Fruit fly (Drosophila melanogaster) whole organism, embryonic: ENCODE measurements around the gene MP1.

Experiments
- Aef1 ChIP-seq: fragments of 200-800 bp; sonication (Bioruptor generic); IDR thresholded peaks from 3 replicates; pipeline ENCODE4 v1.3.6; 2022; ENCODE audit warnings: missing biosample characterization, missing genetic modification characterization
- Atf-2 ChIP-seq: fragments of 200-800 bp; sonication (Bioruptor generic); optimal IDR thresholded peaks from 2 replicates; lab custom pipeline; 2016; ENCODE audit warnings: missing biosample characterization, missing genetic modification characterization
- Bgb ChIP-seq: fragments of 200-800 bp; sonication (Bioruptor generic); IDR thresholded peaks from 2 replicates; pipeline ENCODE4 v1.3.6; 2022; ENCODE audit warnings: missing biosample characterization, missing genetic modification characterization; ENCODE audit not compliant: partially characterized antibody
- BtbVII ChIP-seq: fragments of 200-800 bp; sonication (Bioruptor generic); optimal IDR thresholded peaks from 3 replicates; lab custom pipeline; 2017; ENCODE audit warnings: missing biosample characterization, mild to moderate bottlenecking, missing genetic modification characterization
- Bteb2 ChIP-seq: fragments of 200-800 bp; sonication (Bioruptor generic); optimal IDR thresholded peaks from 2 replicates; lab custom pipeline; 2016; ENCODE audit warnings: missing biosample characterization, missing genetic modification characterization
- CG10366 ChIP-seq: fragments of 200-800 bp; sonication (Bioruptor generic); IDR thresholded peaks from 2 replicates; pipeline ENCODE4 v1.3.6; 2022; ENCODE audit warnings: missing biosample characterization, missing genetic modification characterization
- CG11560 ChIP-seq: fragments of 200-800 bp; sonication (Bioruptor generic); IDR thresholded peaks from 3 replicates; pipeline ENCODE4 v1.3.6; 2022; ENCODE audit warnings: missing biosample characterization, missing genetic modification characterization
- CG1233 ChIP-seq: fragments of 200-800 bp; sonication (Bioruptor generic); optimal IDR thresholded peaks from 4 replicates; lab custom pipeline; 2018; ENCODE audit warnings: missing biosample characterization, mild to moderate bottlenecking, missing genetic modification characterization
- CG13775 ChIP-seq: fragments of 200-800 bp; sonication (Bioruptor generic); optimal IDR thresholded peaks from 3 replicates; lab custom pipeline; 2017; ENCODE audit warnings: missing biosample characterization, mild to moderate bottlenecking, missing genetic modification characterization
- CG13894 ChIP-seq: fragments of 200-800 bp; sonication (Bioruptor generic); optimal IDR thresholded peaks from 3 replicates; lab custom pipeline; 2018; ENCODE audit warnings: missing biosample characterization, mild to moderate bottlenecking, missing genetic modification characterization, moderate library complexity
- CG15269 ChIP-seq: fragments of 200-800 bp; sonication (Bioruptor generic); optimal IDR thresholded peaks from 2 replicates; lab custom pipeline; 2018; ENCODE audit warnings: missing biosample characterization, mild to moderate bottlenecking, missing genetic modification characterization, moderate library complexity
- CG2129 ChIP-seq: fragments of 200-800 bp; sonication (Bioruptor generic); IDR thresholded peaks from 2 replicates; pipeline ENCODE4 v1.3.6; 2022; ENCODE audit warnings: missing biosample characterization, missing genetic modification characterization; ENCODE audit not compliant: partially characterized antibody
- CG32767 ChIP-seq: fragments of 200-800 bp; sonication (Bioruptor generic); IDR thresholded peaks from 2 replicates; pipeline ENCODE4 v1.3.6; 2022; ENCODE audit warnings: missing biosample characterization, missing genetic modification characterization
- CG4282 ChIP-seq: fragments of 200-800 bp; sonication (Bioruptor generic); optimal IDR thresholded peaks from 2 replicates; lab custom pipeline; 2016; ENCODE audit warnings: missing biosample characterization, missing genetic modification characterization
- CG6254 ChIP-seq: fragments of 200-800 bp; sonication (Bioruptor generic); optimal IDR thresholded peaks from 3 replicates; lab custom pipeline; 2017; ENCODE audit warnings: mild to moderate bottlenecking, missing biosample characterization, missing genetic modification reagents, missing genetic modification characterization
- CG6689 ChIP-seq: fragments of 200-800 bp; sonication (Bioruptor generic); IDR thresholded peaks from 2 replicates; pipeline ENCODE4 v1.3.6; 2022; ENCODE audit warnings: missing biosample characterization, missing genetic modification characterization
- CG6813 ChIP-seq: fragments of 200-800 bp; sonication (Bioruptor generic); optimal IDR thresholded peaks from 2 replicates; lab custom pipeline; 2017; ENCODE audit warnings: missing biosample characterization, missing genetic modification characterization, mild to moderate bottlenecking, moderate library complexity, missing genetic modification reagents
- CG7928 ChIP-seq: fragments of 200-800 bp; sonication (Bioruptor generic); optimal IDR thresholded peaks from 2 replicates; lab custom pipeline; 2017; ENCODE audit warnings: missing biosample characterization, mild to moderate bottlenecking, missing genetic modification characterization
- CG7963 ChIP-seq: fragments of 200-800 bp; sonication (Bioruptor generic); IDR thresholded peaks from 3 replicates; pipeline ENCODE4 v1.3.6; 2022; ENCODE audit warnings: missing biosample characterization, missing genetic modification characterization; ENCODE audit not compliant: partially characterized antibody
- CG7987 ChIP-seq: fragments of 200-800 bp; sonication (Bioruptor generic); optimal IDR thresholded peaks from 2 replicates; lab custom pipeline; 2018; ENCODE audit warnings: missing biosample characterization, mild to moderate bottlenecking, missing genetic modification characterization, moderate library complexity
- CG8388 ChIP-seq: fragments of 200-800 bp; sonication (Bioruptor generic); optimal IDR thresholded peaks from 2 replicates; lab custom pipeline; 2019; ENCODE audit warnings: missing biosample characterization, mild to moderate bottlenecking, missing genetic modification characterization, moderate library complexity
- CG8924 ChIP-seq: fragments of 200-800 bp; optimal IDR thresholded peaks from 3 replicates; lab custom pipeline; 2019; ENCODE audit warnings: missing biosample characterization, mild to moderate bottlenecking, missing genetic modification characterization, moderate library complexity
- Doc3 ChIP-seq: fragments of 200-800 bp; sonication (Bioruptor generic); IDR thresholded peaks from 3 replicates; pipeline ENCODE4 v1.3.6; 2022; ENCODE audit warnings: missing biosample characterization, missing genetic modification characterization; ENCODE audit not compliant: partially characterized antibody
- Elba2 ChIP-seq: fragments of 200-800 bp; sonication (Bioruptor generic); optimal IDR thresholded peaks from 3 replicates; lab custom pipeline; 2016; ENCODE audit warnings: missing biosample characterization, missing genetic modification characterization
- Hmx ChIP-seq: fragments of 200-800 bp; sonication (Bioruptor generic); optimal IDR thresholded peaks from 2 replicates; lab custom pipeline; 2016; ENCODE audit warnings: missing biosample characterization, missing genetic modification characterization
- Lpt ChIP-seq: fragments of >200 bp; optimal IDR thresholded peaks from 2 replicates; lab custom pipeline; 2018; ENCODE audit warnings: missing biosample characterization, missing genetic modification characterization
- Med ChIP-seq: fragments of 200-800 bp; sonication (Bioruptor generic); peaks from one replicate; lab custom pipeline; 2016; ENCODE audit warnings: missing biosample characterization, missing genetic modification characterization, mild to moderate bottlenecking, inconsistent platforms, moderate library complexity
- Nf-YB ChIP-seq: fragments of 200-800 bp; sonication (Bioruptor generic); optimal IDR thresholded peaks from 3 replicates; lab custom pipeline; 2019; ENCODE audit warnings: missing biosample characterization, mild to moderate bottlenecking, missing genetic modification characterization, moderate library complexity
- Oaz ChIP-seq: fragments of 200-800 bp; sonication (Bioruptor generic); IDR thresholded peaks from 2 replicates; pipeline ENCODE4 v1.3.6; 2022; ENCODE audit warnings: missing biosample characterization, missing genetic modification characterization
- Pdp1 ChIP-seq, 2 experiments: fragments of 200-800 bp; sonication (Bioruptor generic); optimal IDR thresholded peaks; 3 replicates each; lab custom pipeline; 2016; ENCODE audit warnings: missing biosample characterization in 2 of 2, missing genetic modification characterization in 2 of 2, mild to moderate bottlenecking in 1 of 2, moderate library complexity in 1 of 2
- Side ChIP-seq: fragments of 200-800 bp; sonication (Bioruptor generic); optimal IDR thresholded peaks from 2 replicates; lab custom pipeline; 2016; ENCODE audit warnings: missing biosample characterization, missing genetic modification characterization
- Sry-β ChIP-seq: fragments of 200-800 bp; sonication (Bioruptor generic); optimal IDR thresholded peaks from 2 replicates; lab custom pipeline; 2018; ENCODE audit warnings: missing biosample characterization, mild to moderate bottlenecking, missing genetic modification characterization, moderate library complexity
- Sry-δ ChIP-seq: fragments of 200-800 bp; sonication (Bioruptor generic); optimal IDR thresholded peaks from 2 replicates; lab custom pipeline; 2016; ENCODE audit warnings: missing biosample characterization, missing genetic modification characterization
- Trl ChIP-seq, 3 experiments: fragments of >200 bp in 2 of 3; fragments of 200-800 bp in 1 of 3; sonication (Bioruptor generic) in 1 of 3; optimal IDR thresholded peaks; 2 replicates in 1 of 3; 3 replicates in 2 of 3; lab custom pipeline; 2016 to 2017; ENCODE audit warnings: missing biosample characterization in 1 of 3, missing genetic modification characterization in 1 of 3
- YL-1 ChIP-seq: fragments of 200-800 bp; sonication (Bioruptor generic); optimal IDR thresholded peaks from 3 replicates; lab custom pipeline; 2017; ENCODE audit warnings: missing biosample characterization, mild to moderate bottlenecking, missing genetic modification characterization
- chinmo ChIP-seq: fragments of 200-800 bp; sonication (Bioruptor generic); IDR thresholded peaks from 4 replicates; pipeline ENCODE4 v1.3.6; 2022; ENCODE audit warnings: missing biosample characterization, missing genetic modification characterization; ENCODE audit not compliant: partially characterized antibody
- ci ChIP-seq: fragments of 200-800 bp; sonication (Bioruptor generic); IDR thresholded peaks from 3 replicates; pipeline ENCODE4 v1.3.6; 2022; ENCODE audit warnings: missing biosample characterization, missing genetic modification characterization
- crol ChIP-seq: fragments of 200-800 bp; sonication (Bioruptor generic); IDR thresholded peaks from 2 replicates; pipeline ENCODE4 v1.3.6; 2022; ENCODE audit warnings: missing biosample characterization, missing genetic modification characterization
- disco-r ChIP-seq: fragments of 200-800 bp; sonication (Bioruptor generic); optimal IDR thresholded peaks from 2 replicates; lab custom pipeline; 2016; ENCODE audit warnings: missing biosample characterization, missing genetic modification characterization
- dmrt11E ChIP-seq: fragments of 200-800 bp; sonication (Bioruptor generic); optimal IDR thresholded peaks from 3 replicates; lab custom pipeline; 2018; ENCODE audit warnings: missing biosample characterization, mild to moderate bottlenecking, missing genetic modification characterization, moderate library complexity
- fu2 ChIP-seq: fragments of 200-800 bp; sonication (Bioruptor generic); optimal IDR thresholded peaks from 2 replicates; lab custom pipeline; 2016; ENCODE audit warnings: missing biosample characterization, missing genetic modification characterization
- hb ChIP-seq: fragments of 200-800 bp; sonication (Bioruptor generic); IDR thresholded peaks from 3 replicates; pipeline ENCODE4 v1.3.6; 2022; ENCODE audit warnings: missing biosample characterization, missing genetic modification characterization; ENCODE audit not compliant: partially characterized antibody
- knrl ChIP-seq: fragments of 200-800 bp; sonication (Bioruptor generic); IDR thresholded peaks from 3 replicates; pipeline ENCODE4 v1.3.6; 2022; ENCODE audit warnings: missing biosample characterization, missing genetic modification characterization; ENCODE audit not compliant: partially characterized antibody
- mam ChIP-seq: fragments of 200-800 bp; sonication (Bioruptor generic); optimal IDR thresholded peaks from 3 replicates; lab custom pipeline; 2016; ENCODE audit warnings: missing biosample characterization, missing genetic modification characterization
- schlank ChIP-seq: fragments of 200-800 bp; sonication (Bioruptor generic); optimal IDR thresholded peaks from 2 replicates; lab custom pipeline; 2018; ENCODE audit warnings: missing biosample characterization, mild to moderate bottlenecking, missing genetic modification characterization
- sens ChIP-seq: fragments of 200-800 bp; sonication (Bioruptor generic); peaks from one replicate; lab custom pipeline; 2016; ENCODE audit warnings: missing biosample characterization, missing genetic modification characterization
- sisA ChIP-seq: fragments of 200-800 bp; sonication (Bioruptor generic); IDR thresholded peaks from 2 replicates; pipeline ENCODE4 v1.3.6; 2022; ENCODE audit warnings: missing biosample characterization, missing genetic modification characterization
- ssp ChIP-seq: fragments of 200-800 bp; sonication (Bioruptor generic); IDR thresholded peaks from 2 replicates; pipeline ENCODE4 v1.3.6; 2022; ENCODE audit warnings: missing biosample characterization, missing genetic modification characterization
- unc-4 ChIP-seq: fragments of 200-800 bp; sonication (Bioruptor generic); IDR thresholded peaks from 2 replicates; pipeline ENCODE4 v1.3.6; 2022; ENCODE audit warnings: missing biosample characterization, missing genetic modification characterization; ENCODE audit not compliant: partially characterized antibody
- vvl ChIP-seq: fragments of 200-800 bp; sonication (Bioruptor generic); IDR thresholded peaks from 2 replicates; pipeline ENCODE4 v1.3.6; 2022; ENCODE audit warnings: missing biosample characterization, missing genetic modification characterization
- wor ChIP-seq: fragments of 200-800 bp; sonication (Bioruptor generic); IDR thresholded peaks from 2 replicates; pipeline ENCODE4 v1.3.6; 2022; ENCODE audit warnings: missing biosample characterization, missing genetic modification characterization

MP1 gene

DNA sequence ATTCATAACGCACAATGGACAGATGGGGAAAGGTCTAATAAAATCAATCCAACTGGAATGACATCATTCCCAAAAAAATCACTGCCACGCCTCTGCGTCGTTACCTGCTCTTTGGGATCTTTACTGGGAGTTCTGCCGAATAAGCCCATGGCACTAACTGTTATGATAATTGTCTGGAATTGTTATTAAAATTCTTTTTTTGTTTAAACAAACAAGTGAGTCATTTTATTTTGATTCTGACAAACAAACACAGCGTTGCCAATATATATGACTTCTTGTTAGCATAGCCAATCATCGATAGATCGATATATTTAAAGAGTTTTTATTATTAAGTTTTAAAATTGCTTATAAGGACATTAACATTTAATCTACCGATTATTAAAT is 3.0 kb downstream of the MP1 start, which contains the start of gene Vps24 (continued):
- TF ChIP-seq Med (GFP tag; lab: Kevin White, UChicago) (no peak), Bgb (peak; percentile 37; the same call in 1 of the 2 replicates), Sry-δ (peak; percentile 0), dmrt11E (no peak), Sry-β (GFP tag; lab: Kevin White, UChicago) (no peak), Trl (optimal IDR thresholded peaks at IDR 0.05; lab: Kevin White, UChicago) (no peak), Trl (GFP tag; optimal IDR thresholded peaks at IDR 0.05; lab: Kevin White, UChicago) (no peak), Nf-YB (GFP tag; lab: Kevin White, UChicago) (no peak), CG7928 (no peak), Side (no peak), CG2129 (GFP tag; lab: Robert Waterston, UW) (peak; percentile 30; the same call in 1 of the 2 replicates), ci (no peak), CG11560 (tag; lab: Robert Waterston, UW) (no peak), vvl (no peak), disco-r (GFP tag; lab: Kevin White, UChicago) (no peak), CG1233 (no peak), crol (no peak), mam (GFP tag; lab: Kevin White, UChicago) (no peak), wor (GFP tag; lab: Robert Waterston, UW) (no peak), chinmo (GFP tag; lab: Robert Waterston, UW) (no peak), CG6254 (no peak), CG13775 (no peak), CG6813 (GFP tag; lab: Kevin White, UChicago) (no peak), fu2 (GFP tag; lab: Kevin White, UChicago) (no peak), hb (GFP tag; lab: Robert Waterston, UW) (no peak), sens (GFP tag; lab: Kevin White, UChicago) (peak; percentile 67), knrl (GFP tag; lab: Robert Waterston, UW) (peak; percentile 53; the same call in 2 of the 3 replicates), CG8924 (tag; lab: Kevin White, UChicago) (no peak), Atf-2 (GFP tag; lab: Kevin White, UChicago) (no peak), CG7963 (GFP tag; lab: Robert Waterston, UW) (no peak), BtbVII (GFP tag; lab: Kevin White, UChicago) (no peak), CG6689 (GFP tag; lab: Robert Waterston, UW) (no peak), CG32767 (no peak), Doc3 (GFP tag; lab: Robert Waterston, UW) (peak; percentile 52), CG10366 (GFP tag; lab: Robert Waterston, UW) (no peak), unc-4 (GFP tag; lab: Robert Waterston, UW) (0 out of 2 replicates have a peak, but pooled peaks have one; percentile 36), schlank (tag; lab: Kevin White, UChicago) (no peak), Elba2 (peak; percentile 15), Lpt (GFP tag; lab: Kevin White, UChicago) (no peak), CG8388 (GFP tag; lab: Kevin White, UChicago) (no peak), Bteb2 (GFP tag; lab: Kevin White, UChicago) (no peak), Pdp1 (GFP tag; optimal IDR thresholded peaks at IDR 0.05; lab: Kevin White, UChicago) (peak in 1 of 2 experiments; percentile 10), Oaz (GFP tag; lab: Robert Waterston, UW) (no peak), CG7987 (GFP tag; lab: Kevin White, UChicago) (no peak), Aef1 (GFP tag; lab: Robert Waterston, UW) (no peak), CG4282 (no peak), Hmx (GFP tag; lab: Kevin White, UChicago) (no peak), sisA (no peak), YL-1 (peak; percentile 22), CG15269 (tag; lab: Kevin White, UChicago) (no peak), ssp (GFP tag; lab: Robert Waterston, UW) (no peak), CG13894 (no peak)
